Fruit fly (Drosophila melanogaster) whole organism, embryonic: ENCODE results near the gene FeCH.

Source experiments
- Bgb ChIP-seq: fragments of 200-800 bp; sonication (Bioruptor generic); IDR thresholded peaks from 2 replicates; pipeline ENCODE4 v1.3.6; 2022; ENCODE audit warnings: missing biosample characterization, missing genetic modification characterization; ENCODE audit not compliant: partially characterized antibody
- CG10209 ChIP-seq: fragments of 200-800 bp; sonication (Bioruptor generic); optimal IDR thresholded peaks from 3 replicates; lab custom pipeline; 2017; ENCODE audit warnings: missing biosample characterization, mild to moderate bottlenecking, missing genetic modification characterization, missing genetic modification reagents
- CG1024 ChIP-seq: fragments of 200-800 bp; sonication (Bioruptor generic); IDR thresholded peaks from 2 replicates; pipeline ENCODE4 v1.3.6; 2022; ENCODE audit warnings: missing biosample characterization, missing genetic modification characterization
- CG10267 ChIP-seq: fragments of 200-800 bp; sonication (Bioruptor generic); optimal IDR thresholded peaks from 2 replicates; lab custom pipeline; 2018; ENCODE audit warnings: missing biosample characterization, mild to moderate bottlenecking, missing genetic modification characterization, moderate library complexity
- CG10543 ChIP-seq: fragments of 200-800 bp; sonication (Bioruptor generic); optimal IDR thresholded peaks from 3 replicates; lab custom pipeline; 2017; ENCODE audit warnings: missing biosample characterization, mild to moderate bottlenecking, missing genetic modification characterization, moderate library complexity
- CG12391 ChIP-seq: fragments of 200-800 bp; sonication (Bioruptor generic); optimal IDR thresholded peaks from 3 replicates; lab custom pipeline; 2018; ENCODE audit warnings: missing biosample characterization, mild to moderate bottlenecking, missing genetic modification characterization, moderate library complexity
- CG13123 ChIP-seq: fragments of 200-800 bp; sonication (Bioruptor generic); optimal IDR thresholded peaks from 2 replicates; lab custom pipeline; 2016; ENCODE audit warnings: missing biosample characterization, missing genetic modification characterization
- CG13287 ChIP-seq: fragments of 200-800 bp; sonication (Bioruptor generic); IDR thresholded peaks from 2 replicates; pipeline ENCODE4 v1.3.6; 2022; ENCODE audit warnings: missing biosample characterization, missing genetic modification characterization; ENCODE audit not compliant: partially characterized antibody
- CG14050 ChIP-seq: fragments of 200-800 bp; sonication (Bioruptor generic); IDR thresholded peaks from 3 replicates; pipeline ENCODE4 v1.3.6; 2022; ENCODE audit warnings: missing biosample characterization, missing genetic modification characterization
- CG2712 ChIP-seq: fragments of 200-800 bp; optimal IDR thresholded peaks from 3 replicates; lab custom pipeline; 2019; ENCODE audit warnings: missing biosample characterization, mild to moderate bottlenecking, missing genetic modification characterization, moderate library complexity
- CG4730 ChIP-seq: fragments of 200-800 bp; sonication (Bioruptor generic); IDR thresholded peaks from 2 replicates; pipeline ENCODE4 v1.3.6; 2022; ENCODE audit warnings: missing biosample characterization, missing genetic modification characterization
- CG6254 ChIP-seq: fragments of 200-800 bp; sonication (Bioruptor generic); optimal IDR thresholded peaks from 3 replicates; lab custom pipeline; 2017; ENCODE audit warnings: mild to moderate bottlenecking, missing biosample characterization, missing genetic modification reagents, missing genetic modification characterization
- CG6791 ChIP-seq: fragments of 200-800 bp; sonication (Bioruptor generic); IDR thresholded peaks from 3 replicates; pipeline ENCODE4 v1.3.6; 2022; ENCODE audit warnings: missing biosample characterization, missing genetic modification characterization; ENCODE audit not compliant: partially characterized antibody
- CG6854 ChIP-seq: fragments of 200-800 bp; sonication (Bioruptor generic); optimal IDR thresholded peaks from 3 replicates; lab custom pipeline; 2017; ENCODE audit warnings: missing biosample characterization, mild to moderate bottlenecking, missing genetic modification characterization
- Dp ChIP-seq: fragments of 200-800 bp; sonication (Bioruptor generic); optimal IDR thresholded peaks from 2 replicates; lab custom pipeline; 2018; ENCODE audit warnings: missing biosample characterization, mild to moderate bottlenecking, missing genetic modification characterization, moderate library complexity
- Drgx ChIP-seq: fragments of 200-800 bp; sonication (Bioruptor generic); IDR thresholded peaks from 2 replicates; pipeline ENCODE4 v1.3.6; 2022; ENCODE audit warnings: missing biosample characterization, missing genetic modification characterization
- HLH3B ChIP-seq: fragments of 200-800 bp; sonication (Bioruptor generic); IDR thresholded peaks from 2 replicates; pipeline ENCODE4 v1.3.6; 2022; ENCODE audit warnings: missing biosample characterization, missing genetic modification characterization
- Max ChIP-seq: fragments of 200-800 bp; sonication (Bioruptor generic); optimal IDR thresholded peaks from 2 replicates; lab custom pipeline; 2016; ENCODE audit warnings: missing biosample characterization, mild to moderate bottlenecking, missing genetic modification characterization
- Meics ChIP-seq: fragments of 200-800 bp; sonication (Bioruptor generic); optimal IDR thresholded peaks from 2 replicates; lab custom pipeline; 2017; ENCODE audit warnings: missing biosample characterization, mild to moderate bottlenecking, missing genetic modification characterization
- Pdp1 ChIP-seq, 2 experiments: fragments of 200-800 bp; sonication (Bioruptor generic); optimal IDR thresholded peaks; 3 replicates each; lab custom pipeline; 2016; ENCODE audit warnings: missing biosample characterization in 2 of 2, missing genetic modification characterization in 2 of 2, mild to moderate bottlenecking in 1 of 2, moderate library complexity in 1 of 2
- Ssrp ChIP-seq: fragments of 200-800 bp; sonication (Bioruptor generic); optimal IDR thresholded peaks from 2 replicates; lab custom pipeline; 2018; ENCODE audit warnings: missing biosample characterization, mild to moderate bottlenecking, missing genetic modification characterization, moderate library complexity
- Xbp1 ChIP-seq: fragments of 200-800 bp; sonication (Bioruptor generic); optimal IDR thresholded peaks from 3 replicates; lab custom pipeline; 2016; ENCODE audit warnings: missing biosample characterization, mild to moderate bottlenecking, missing genetic modification characterization
- abd-A ChIP-seq: fragments of 200-800 bp; sonication (Bioruptor generic); optimal IDR thresholded peaks from 3 replicates; lab custom pipeline; 2019; ENCODE audit warnings: missing biosample characterization, mild to moderate bottlenecking, missing genetic modification characterization, moderate library complexity
- al ChIP-seq: fragments of 200-800 bp; sonication (Bioruptor generic); IDR thresholded peaks from 2 replicates; pipeline ENCODE4 v1.3.6; 2022; ENCODE audit warnings: missing biosample characterization, missing genetic modification characterization
- ato ChIP-seq: fragments of 200-800 bp; sonication (Bioruptor generic); IDR thresholded peaks from 2 replicates; pipeline ENCODE4 v1.3.6; 2022; ENCODE audit warnings: missing biosample characterization, missing genetic modification characterization; ENCODE audit not compliant: partially characterized antibody
- bcd ChIP-seq: fragments of 200-800 bp; sonication (Bioruptor generic); optimal IDR thresholded peaks from 2 replicates; lab custom pipeline; 2017; ENCODE audit warnings: missing biosample characterization, mild to moderate bottlenecking, missing genetic modification characterization
- bsh ChIP-seq, 2 experiments: fragments of 200-800 bp; sonication (Bioruptor generic); optimal IDR thresholded peaks; 2 replicates each; lab custom pipeline; 2017 to 2018; ENCODE audit warnings: mild to moderate bottlenecking in 2 of 2, missing biosample characterization in 2 of 2, missing genetic modification characterization in 2 of 2, moderate library complexity in 1 of 2
- chinmo ChIP-seq: fragments of 200-800 bp; sonication (Bioruptor generic); IDR thresholded peaks from 4 replicates; pipeline ENCODE4 v1.3.6; 2022; ENCODE audit warnings: missing biosample characterization, missing genetic modification characterization; ENCODE audit not compliant: partially characterized antibody
- dmrt11E ChIP-seq: fragments of 200-800 bp; sonication (Bioruptor generic); optimal IDR thresholded peaks from 3 replicates; lab custom pipeline; 2018; ENCODE audit warnings: missing biosample characterization, mild to moderate bottlenecking, missing genetic modification characterization, moderate library complexity
- ems ChIP-seq: fragments of 200-800 bp; sonication (Bioruptor generic); optimal IDR thresholded peaks from 3 replicates; lab custom pipeline; 2016; ENCODE audit warnings: missing biosample characterization, missing genetic modification characterization
- ftz-f1 ChIP-seq: fragments of 200-800 bp; sonication (Bioruptor generic); optimal IDR thresholded peaks from 2 replicates; lab custom pipeline; 2016; ENCODE audit warnings: missing biosample characterization, missing genetic modification characterization
- gcm ChIP-seq: fragments of 200-800 bp; sonication (Bioruptor generic); optimal IDR thresholded peaks from 2 replicates; lab custom pipeline; 2019; ENCODE audit warnings: missing biosample characterization, mild to moderate bottlenecking, missing genetic modification characterization, moderate library complexity
- lmd ChIP-seq: fragments of 200-800 bp; sonication (Bioruptor generic); IDR thresholded peaks from 2 replicates; pipeline ENCODE4 v1.3.6; 2022; ENCODE audit warnings: missing biosample characterization, missing genetic modification characterization
- p53 ChIP-seq: fragments of 200-800 bp; sonication (Bioruptor generic); optimal IDR thresholded peaks from 2 replicates; lab custom pipeline; 2016; ENCODE audit warnings: missing biosample characterization, missing genetic modification characterization
- sens-2 ChIP-seq: fragments of 200-800 bp; sonication (Bioruptor generic); IDR thresholded peaks from 2 replicates; pipeline ENCODE4 v1.3.6; 2022; ENCODE audit warnings: missing biosample characterization, missing genetic modification characterization
- sna ChIP-seq: fragments of 200-800 bp; sonication (Bioruptor generic); IDR thresholded peaks from 2 replicates; pipeline ENCODE4 v1.3.6; 2022; ENCODE audit warnings: missing biosample characterization, missing genetic modification characterization; ENCODE audit not compliant: partially characterized antibody
- tna ChIP-seq: fragments of 200-800 bp; sonication (Bioruptor generic); IDR thresholded peaks from 2 replicates; pipeline ENCODE4 v1.3.6; 2022; ENCODE audit warnings: missing biosample characterization, missing genetic modification characterization; ENCODE audit not compliant: partially characterized antibody
- ttk ChIP-seq: fragments of 200-800 bp; sonication (Bioruptor generic); IDR thresholded peaks from 2 replicates; pipeline ENCODE4 v2.1.2; 2022; ENCODE audit warnings: missing biosample characterization, missing genetic modification characterization
- unc-4 ChIP-seq: fragments of 200-800 bp; sonication (Bioruptor generic); IDR thresholded peaks from 2 replicates; pipeline ENCODE4 v1.3.6; 2022; ENCODE audit warnings: missing biosample characterization, missing genetic modification characterization; ENCODE audit not compliant: partially characterized antibody
- zen2 ChIP-seq: fragments of 200-800 bp; sonication (Bioruptor generic); IDR thresholded peaks from 3 replicates; pipeline ENCODE4 v1.3.6; 2022; ENCODE audit warnings: missing biosample characterization, missing genetic modification characterization; ENCODE audit not compliant: partially characterized antibody
- zfh1 ChIP-seq: fragments of 200-800 bp; sonication (Bioruptor generic); IDR thresholded peaks from 3 replicates; pipeline ENCODE4 v1.3.6; 2022; ENCODE audit warnings: missing biosample characterization, missing genetic modification characterization

FeCH gene

DNA sequence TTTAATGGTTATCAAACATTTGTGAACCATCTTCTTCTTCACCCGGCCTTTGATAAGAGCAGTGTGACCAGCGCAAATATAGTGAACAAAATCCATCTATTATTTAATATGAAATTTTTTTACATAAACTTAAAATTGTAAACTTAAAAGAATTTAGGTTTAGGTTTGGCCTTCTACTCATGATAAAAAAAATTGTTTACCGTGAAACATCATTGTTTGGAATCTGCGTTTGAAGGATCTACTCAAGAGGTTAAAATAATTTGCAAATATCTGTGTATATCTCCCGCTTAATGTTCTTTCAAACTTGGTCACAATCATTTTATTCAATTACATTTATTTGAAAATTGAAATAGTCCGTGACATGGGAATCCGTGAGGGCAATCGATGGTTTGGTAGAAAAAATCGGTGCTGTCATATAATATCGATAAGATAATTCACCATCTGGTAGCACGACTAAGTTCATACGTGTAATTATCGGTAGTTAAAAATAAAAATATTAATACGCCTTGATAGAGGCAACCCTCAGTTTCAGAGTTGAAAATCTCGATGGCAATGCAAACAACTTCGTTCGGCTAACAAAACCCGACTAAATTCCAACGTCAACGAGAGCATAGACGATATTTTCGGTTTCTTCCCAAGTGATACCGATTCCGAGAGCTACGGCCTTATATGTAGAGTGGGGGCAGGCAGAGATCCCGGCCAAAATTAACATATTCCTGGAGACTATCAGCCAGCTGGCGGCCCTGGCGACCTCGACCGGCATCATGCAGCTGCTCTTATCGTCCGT is 40.1 kb downstream of the FeCH start, which contains the start of the genes betaGlu and sip3 (continued):
- peak; percentile 35 for TF ChIP-seq Max (GFP tag; lab: Kevin White, UChicago)
- TF ChIP-seq Dp (GFP tag; lab: Kevin White, UChicago): peak; percentile 56
- TF ChIP-seq dmrt11E: peak; percentile 21
- no peak for TF ChIP-seq lmd (GFP tag; lab: Robert Waterston, UW)
- TF ChIP-seq zen2 (GFP tag; lab: Robert Waterston, UW): peak; percentile 86
- TF ChIP-seq Meics (GFP tag; lab: Kevin White, UChicago): no peak
- TF ChIP-seq Xbp1: peak; percentile 52
- peak; percentile 92 for TF ChIP-seq Bgb (GFP tag; lab: Robert Waterston, UW)
- TF ChIP-seq CG13287 (GFP tag; lab: Robert Waterston, UW): peak; percentile 93
- peak; percentile 0 for TF ChIP-seq CG13123
- peak; percentile 52 for TF ChIP-seq CG2712 (tag; lab: Kevin White, UChicago)
- TF ChIP-seq CG10267 (tag; lab: Kevin White, UChicago): peak; percentile 37
- TF ChIP-seq zfh1: no peak
- TF ChIP-seq CG6854 (GFP tag; lab: Kevin White, UChicago): no peak
- TF ChIP-seq tna (GFP tag; lab: Robert Waterston, UW): peak; percentile 93
- TF ChIP-seq unc-4 (GFP tag; lab: Robert Waterston, UW): peak; percentile 89
- TF ChIP-seq gcm (GFP tag; lab: Kevin White, UChicago): no peak
- TF ChIP-seq CG12391: peak; percentile 65
- TF ChIP-seq sna (GFP tag; lab: Robert Waterston, UW): peak; percentile 92

DNA sequence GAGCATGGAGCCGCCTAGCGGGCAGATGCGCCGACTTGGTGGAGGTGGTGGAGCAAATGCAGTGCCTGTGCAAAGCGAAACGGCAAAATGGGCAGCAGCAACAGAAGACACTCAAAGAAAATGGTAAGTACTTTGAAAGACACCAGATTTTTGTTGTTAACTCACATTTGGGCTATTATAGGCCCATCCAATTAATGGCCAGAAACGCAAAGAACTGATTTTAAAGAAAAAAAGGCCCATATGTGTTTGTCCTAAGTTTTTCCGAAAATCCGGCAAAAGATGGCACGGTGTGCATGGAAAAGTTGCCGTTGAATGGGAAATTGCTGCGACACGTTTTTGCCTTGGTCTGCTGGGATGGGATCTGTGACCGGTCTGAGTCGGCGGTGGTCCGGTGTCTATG is 43.9 kb downstream of the FeCH start:
- TF ChIP-seq HLH3B: no peak
- TF ChIP-seq bsh (GFP tag; optimal IDR thresholded peaks at IDR 0.05; lab: Kevin White, UChicago): peak in 1 of 2 experiments; percentile 46
- peak; percentile 86 for TF ChIP-seq Drgx
- TF ChIP-seq CG6791 (GFP tag; lab: Robert Waterston, UW): 0 out of 3 replicates have a peak, but pooled peaks have one; percentile 42

DNA sequence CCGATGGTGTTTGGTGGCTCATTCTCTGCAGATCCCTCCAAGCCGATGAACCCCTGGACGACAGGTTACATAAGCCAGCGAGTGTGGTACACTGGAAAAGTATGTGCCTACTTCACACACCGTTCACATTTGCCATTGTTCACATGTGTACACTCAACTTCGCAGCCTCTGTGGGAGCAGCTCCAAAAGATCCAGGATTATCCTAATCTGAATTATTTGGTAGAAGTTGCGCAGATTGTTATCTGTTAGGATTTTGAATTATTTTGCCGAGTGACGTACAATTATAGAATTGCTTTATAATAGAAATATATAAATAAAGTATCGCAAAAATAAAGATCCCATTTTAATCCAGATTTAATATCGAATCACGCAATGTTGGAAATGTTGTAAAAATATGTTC is 44.6 kb downstream of the FeCH start:
- no peak for TF ChIP-seq ttk (GFP tag; lab: Robert Waterston, UW)
- TF ChIP-seq CG14050 (GFP tag; lab: Robert Waterston, UW): no peak
- TF ChIP-seq zen2 (GFP tag; lab: Robert Waterston, UW): no peak
- peak in 1 of 2 experiments; percentile 4 for TF ChIP-seq Pdp1 (GFP tag; optimal IDR thresholded peaks at IDR 0.05; lab: Kevin White, UChicago)
- TF ChIP-seq abd-A (tag; lab: Kevin White, UChicago): no peak
- TF ChIP-seq p53 (GFP tag; lab: Kevin White, UChicago): no peak
- TF ChIP-seq CG6254 (GFP tag; lab: Kevin White, UChicago): no peak
- peak in 1 of 2 experiments; percentile 24 for TF ChIP-seq bsh (GFP tag; optimal IDR thresholded peaks at IDR 0.05; lab: Kevin White, UChicago)

DNA sequence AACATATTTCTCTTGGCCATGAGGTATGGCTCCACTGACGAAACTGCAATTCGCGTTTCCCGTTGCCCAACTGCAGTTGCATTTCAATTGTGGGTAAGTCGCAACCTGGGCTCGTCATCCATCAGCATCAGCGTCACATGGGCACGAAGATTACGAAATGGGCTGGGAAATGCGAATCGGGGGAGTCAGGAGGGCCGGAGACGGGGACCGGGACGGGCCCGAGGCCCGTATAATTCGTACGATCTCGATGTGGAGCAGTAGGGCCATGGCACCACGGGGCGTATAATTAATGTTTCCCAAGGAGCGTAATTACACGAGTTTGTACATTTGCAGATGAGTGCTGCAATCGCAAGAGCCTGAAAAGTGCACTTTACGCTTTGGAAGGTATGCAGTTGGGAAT is 47.0 kb downstream of the FeCH start:
- TF ChIP-seq zfh1: no peak
- no peak for TF ChIP-seq CG1024 (GFP tag; lab: Robert Waterston, UW)
- no peak for TF ChIP-seq CG4730 (GFP tag; lab: Robert Waterston, UW)
- TF ChIP-seq ato (GFP tag; lab: Robert Waterston, UW): no peak
- no peak for TF ChIP-seq ems
- TF ChIP-seq sens-2 (GFP tag; lab: Robert Waterston, UW): no peak
- TF ChIP-seq Xbp1: no peak
- no peak for TF ChIP-seq Ssrp (tag; lab: Kevin White, UChicago)
- TF ChIP-seq bcd (GFP tag; lab: Kevin White, UChicago): no peak
- no peak for TF ChIP-seq al (GFP tag; lab: Robert Waterston, UW)
- no peak for TF ChIP-seq CG10209 (GFP tag; lab: Kevin White, UChicago)
- TF ChIP-seq CG10543: no peak
- no peak for TF ChIP-seq ftz-f1
- no peak for TF ChIP-seq chinmo
- TF ChIP-seq, all 482 proteins: peak for 0
